Worm (Caenorhabditis elegans): ENCODE data around the gene T03G11.10.

The T03G11.10 gene

DNA sequence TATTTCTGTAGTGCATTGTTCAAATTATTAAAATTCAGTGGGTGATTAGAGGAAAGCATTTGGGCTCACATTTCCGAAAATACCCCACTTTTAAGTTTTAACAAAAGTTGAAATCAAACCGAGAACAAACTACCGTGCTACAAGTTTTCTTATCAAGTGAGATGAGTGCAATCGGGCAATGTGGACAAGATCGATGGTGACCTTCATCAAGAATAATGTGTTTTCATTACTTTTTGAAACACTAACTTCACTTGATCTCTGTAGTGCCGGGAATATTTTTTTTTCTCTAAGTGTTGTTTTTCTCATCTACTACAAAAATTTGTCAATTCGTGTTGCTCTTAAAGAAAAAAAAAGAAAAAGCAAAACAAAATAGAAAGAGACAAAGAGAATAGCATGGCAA lies 37.8 kb upstream of the T03G11.10 start:
- TF ChIP-seq dmd-9 (GFP tag; IDR thresholded peaks at IDR 0.05) (no peak), T20F7.1 (GFP tag; optimal IDR thresholded peaks at IDR 0.05) (no peak), rbr-2 (tag; optimal IDR thresholded peaks at IDR 0.05) (no peak), lin-29 (GFP tag; IDR thresholded peaks at IDR 0.05) (no peak), unc-62 (GFP tag; optimal IDR thresholded peaks at IDR 0.05 in 1 of 2) (peak in 1 of 2 experiments; percentile 87), unc-62 (tag; optimal IDR thresholded peaks at IDR 0.05) (no peak), dve-1 (tag; optimal IDR thresholded peaks at IDR 0.05; ENCODE audit: insufficient read depth) (peak; percentile 0), tag-97 (GFP tag; IDR thresholded peaks at IDR 0.05) (no peak), ceh-32 (tag; optimal IDR thresholded peaks at IDR 0.05; ENCODE audit: poor library complexity) (no peak), nhr-28 (tag; optimal IDR thresholded peaks at IDR 0.05) (peak; percentile 83), ceh-28 (tag; optimal IDR thresholded peaks at IDR 0.05) (no peak), zag-1 (tag; optimal IDR thresholded peaks at IDR 0.05) (no peak), Y5F2A.4 (GFP tag; optimal IDR thresholded peaks at IDR 0.05) (no peak), F49E8.2 (tag; optimal IDR thresholded peaks at IDR 0.05; ENCODE audit: borderline replicate concordance) (no peak), zfp-3 (GFP tag; conservative IDR thresholded peaks at IDR 0.05) (no peak), lim-7 (GFP tag; IDR thresholded peaks at IDR 0.05) (no peak), pqm-1 (tag; optimal IDR thresholded peaks at IDR 0.05) (peak; percentile 29)

DNA sequence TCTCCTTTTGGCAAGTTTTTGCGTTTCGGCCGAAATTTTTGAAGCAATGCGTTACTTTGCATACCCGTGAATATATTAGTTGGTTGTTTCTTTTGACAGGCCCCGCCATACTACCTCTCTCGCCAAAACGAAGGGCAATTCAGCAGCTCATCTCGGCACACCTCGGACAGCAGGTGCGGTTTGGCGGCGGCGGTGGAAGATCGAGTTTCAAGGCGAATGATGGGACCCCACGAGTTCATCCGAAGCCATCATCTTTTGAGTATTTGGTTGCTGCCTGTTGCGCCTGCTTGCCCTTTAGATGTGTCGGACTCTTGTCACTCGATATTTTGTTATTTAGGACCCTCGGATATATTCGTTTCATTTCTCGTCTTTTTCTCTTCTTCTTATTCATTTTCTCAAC lies 37.3 kb upstream of the T03G11.10 start:
- no peak for TF ChIP-seq duxl-1 (tag; optimal IDR thresholded peaks at IDR 0.05; ENCODE audit: poor library complexity)
- TF ChIP-seq snpc-1.2 (GFP tag; IDR thresholded peaks at IDR 0.05), result no peak
- TF ChIP-seq aha-1 (tag), result no peak
- no peak for TF ChIP-seq spr-1 (tag; optimal IDR thresholded peaks at IDR 0.05)
- TF ChIP-seq egl-43 (GFP tag; IDR thresholded peaks at IDR 0.05), result peak; percentile 61; the same call in 1 of the 2 replicates
- no peak for TF ChIP-seq lsy-2 (tag; optimal IDR thresholded peaks at IDR 0.05)
- TF ChIP-seq ZK546.5 (tag; optimal IDR thresholded peaks at IDR 0.05), result no peak
- no peak for TF ChIP-seq zfp-2 (tag; optimal IDR thresholded peaks at IDR 0.05)
- TF ChIP-seq ctbp-1 (GFP tag; IDR thresholded peaks at IDR 0.05), result 0 out of 2 replicates have a peak, but pooled peaks have one; percentile 11
- no peak for TF ChIP-seq ceh-44 (GFP tag; IDR thresholded peaks at IDR 0.05)
- TF ChIP-seq ceh-62 (tag; optimal IDR thresholded peaks at IDR 0.05), result no peak
- TF ChIP-seq hif-1 (tag; optimal IDR thresholded peaks at IDR 0.05), result peak in 1 of 2 experiments; percentile 5
- peak; percentile 19; the same call in 1 of the 2 replicates for TF ChIP-seq tra-1 (GFP tag; IDR thresholded peaks at IDR 0.05)
- no peak for TF ChIP-seq mes-2 (tag; optimal IDR thresholded peaks at IDR 0.05; ENCODE audit: poor library complexity, severe bottlenecking)
- no peak for TF ChIP-seq ceh-20 (GFP tag; IDR thresholded peaks at IDR 0.05)
- TF ChIP-seq unc-39 (tag; optimal IDR thresholded peaks at IDR 0.05), result no peak
- peak; percentile 70 for TF ChIP-seq set-16 (GFP tag; IDR thresholded peaks at IDR 0.05)
- no peak for TF ChIP-seq ama-1 (optimal IDR thresholded peaks at IDR 0.05)

DNA sequence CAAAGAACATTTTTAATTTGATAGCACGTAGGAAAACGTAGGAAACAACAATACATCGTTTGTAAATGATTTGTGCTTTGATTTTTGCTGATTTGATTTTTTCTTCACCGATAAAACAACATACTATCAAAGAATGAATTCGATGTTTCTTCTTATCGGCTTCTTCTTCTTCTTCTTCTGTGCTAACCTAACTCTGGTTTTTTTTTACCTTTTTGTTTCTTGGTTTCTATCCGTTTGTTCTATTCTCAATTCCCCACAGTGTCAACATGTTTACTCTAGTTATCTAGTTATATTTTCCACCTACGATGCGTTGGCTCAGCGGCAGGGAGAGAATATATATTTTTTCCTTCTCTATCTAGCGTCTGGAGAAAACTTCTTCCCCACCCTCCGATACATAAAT lies 36.8 kb upstream of the T03G11.10 start:
- peak; percentile 47 for TF ChIP-seq nhr-28 (tag; optimal IDR thresholded peaks at IDR 0.05)
- peak in 1 of 2 experiments; percentile 40 for TF ChIP-seq daf-16 (GFP tag; optimal IDR thresholded peaks at IDR 0.05)
- TF ChIP-seq daf-16 (tag; optimal IDR thresholded peaks at IDR 0.05), result peak; percentile 78
- peak; percentile 27 for TF ChIP-seq pqm-1 (tag; optimal IDR thresholded peaks at IDR 0.05)
- peak; percentile 13; the same call in 1 of the 2 replicates for TF ChIP-seq dmd-6 (GFP tag; IDR thresholded peaks at IDR 0.05)
- TF ChIP-seq nhr-77 (tag; optimal IDR thresholded peaks at IDR 0.05), result peak; percentile 11
- TF ChIP-seq D1046.2 (GFP tag; IDR thresholded peaks at IDR 0.05), result no peak
- TF ChIP-seq duxl-1 (tag; optimal IDR thresholded peaks at IDR 0.05; ENCODE audit: poor library complexity), result no peak
- peak; percentile 74 for TF ChIP-seq aha-1 (tag)
- TF ChIP-seq mes-2 (tag; optimal IDR thresholded peaks at IDR 0.05; ENCODE audit: poor library complexity, severe bottlenecking), result no peak

All from whole organism, L4 larva.